Worm (Caenorhabditis elegans): ENCODE measurements around the gene Y116A8B.1.
A peak's percentile ranks its signal among the peaks of the same experiment; 100 is the strongest.

Y116A8B.1 gene

ce11 chrIV:17215070-17215469, 1.1 kb upstream of the Y116A8B.1 start:
- TF ChIP-seq nhr-237 (tag; optimal IDR thresholded peaks at IDR 0.05) (no peak), nhr-12 (tag; optimal IDR thresholded peaks at IDR 0.05) (no peak), unc-62 (GFP tag; optimal IDR thresholded peaks at IDR 0.05) (no peak), nhr-76 (tag; optimal IDR thresholded peaks at IDR 0.05) (no peak), zip-8 (tag; optimal IDR thresholded peaks at IDR 0.05) (no peak), bed-3 (GFP tag; optimal IDR thresholded peaks at IDR 0.05) (no peak), lin-32 (GFP tag; optimal IDR thresholded peaks at IDR 0.05) (peak; percentile 86), nhr-2 (tag; optimal IDR thresholded peaks at IDR 0.05) (no peak), ceh-83 (GFP tag; optimal IDR thresholded peaks at IDR 0.05) (no peak), snpc-4 (tag; optimal IDR thresholded peaks at IDR 0.05) (no peak), cnd-1 (tag; optimal IDR thresholded peaks at IDR 0.05) (peak; percentile 79), pha-4 (tag; optimal IDR thresholded peaks at IDR 0.05) (no peak), unc-120 (tag; optimal IDR thresholded peaks at IDR 0.05; ENCODE audit: poor library complexity, severe bottlenecking) (peak; percentile 93), hlh-1 (tag; optimal IDR thresholded peaks at IDR 0.05) (peak; percentile 78), lsy-2 (tag; optimal IDR thresholded peaks at IDR 0.05) (no peak)

DNA sequence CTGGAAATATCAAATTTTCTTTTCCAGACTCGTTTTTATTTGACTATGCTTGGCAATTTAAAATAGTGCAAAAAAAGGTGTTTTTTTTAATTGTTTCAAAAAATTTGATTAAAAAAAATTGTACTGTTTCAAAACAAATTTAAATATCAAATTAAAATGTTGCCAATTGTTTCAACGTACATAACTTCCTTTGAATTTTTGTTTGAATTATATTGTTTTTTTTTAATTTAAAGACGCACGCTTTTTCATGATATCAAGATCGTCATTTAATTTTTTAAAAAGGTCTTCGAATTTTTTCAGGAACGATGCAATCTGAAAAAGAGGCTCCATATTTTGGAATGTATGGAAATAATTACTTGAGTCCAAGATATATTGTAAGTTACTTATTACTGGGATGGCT, 7.3 kb downstream of the Y116A8B.1 start, which contains the start of gene Y116A8B.4:
Gene Y116A8B.4 (plus strand): TSS at position 301 of the 400 bp plus-strand sequence.
- TF ChIP-seq nhr-2 (tag; optimal IDR thresholded peaks at IDR 0.05) (no peak), unc-39 (tag; optimal IDR thresholded peaks at IDR 0.05) (no peak), ces-1 (GFP tag; optimal IDR thresholded peaks at IDR 0.05) (no peak), hlh-1 (tag; optimal IDR thresholded peaks at IDR 0.05) (no peak), pha-4 (tag; optimal IDR thresholded peaks at IDR 0.05) (no peak), bed-3 (GFP tag; optimal IDR thresholded peaks at IDR 0.05) (no peak), snpc-4 (tag; optimal IDR thresholded peaks at IDR 0.05) (no peak), M03D4.4 (tag; optimal IDR thresholded peaks at IDR 0.05) (no peak), nhr-28 (tag; optimal IDR thresholded peaks at IDR 0.05) (no peak), sem-2 (GFP tag; optimal IDR thresholded peaks at IDR 0.05) (no peak), unc-62 (GFP tag; optimal IDR thresholded peaks at IDR 0.05) (no peak), nhr-76 (tag; optimal IDR thresholded peaks at IDR 0.05) (no peak), ceh-43 (GFP tag; optimal IDR thresholded peaks at IDR 0.05) (no peak), lin-32 (GFP tag; optimal IDR thresholded peaks at IDR 0.05) (no peak), zip-8 (tag; optimal IDR thresholded peaks at IDR 0.05) (no peak), mep-1 (tag; optimal IDR thresholded peaks at IDR 0.05) (no peak), sptf-1 (tag; optimal IDR thresholded peaks at IDR 0.05) (no peak), ham-2 (GFP tag; optimal IDR thresholded peaks at IDR 0.05) (no peak), ztf-11 (tag; optimal IDR thresholded peaks at IDR 0.05) (no peak), cnd-1 (tag; optimal IDR thresholded peaks at IDR 0.05) (no peak)

DNA sequence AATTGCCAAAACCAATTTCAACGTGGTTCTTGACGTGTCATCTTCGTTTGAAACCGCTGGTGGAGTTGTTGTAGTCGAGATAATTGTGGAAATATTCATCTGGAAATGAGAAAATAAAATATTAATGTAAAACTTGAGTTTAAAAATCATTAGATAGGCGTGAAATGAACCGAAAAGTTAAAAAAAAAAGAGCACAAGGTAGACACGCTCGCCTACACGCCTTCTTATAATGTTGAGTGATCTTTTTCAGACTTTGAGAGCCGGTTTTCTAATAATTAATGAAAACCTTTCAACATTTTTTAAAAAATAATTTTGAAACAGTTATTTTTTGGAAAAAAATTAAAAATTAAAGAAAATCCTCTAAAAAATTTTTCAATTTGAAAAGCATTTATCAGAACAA, 14.8 kb downstream of the Y116A8B.1 start, which contains the start of gene npr-32:
Gene npr-32 (minus strand): TSS at position 101 of the 400 bp plus-strand sequence.
- TF ChIP-seq ces-1 (GFP tag; optimal IDR thresholded peaks at IDR 0.05): no peak
- no peak for TF ChIP-seq tbx-8 (GFP tag; optimal IDR thresholded peaks at IDR 0.05)
- TF ChIP-seq elt-3 (tag; optimal IDR thresholded peaks at IDR 0.05): no peak
- TF ChIP-seq ceh-83 (GFP tag; optimal IDR thresholded peaks at IDR 0.05): no peak
- no peak for TF ChIP-seq mep-1 (tag; optimal IDR thresholded peaks at IDR 0.05)
- no peak for TF ChIP-seq cnd-1 (tag; optimal IDR thresholded peaks at IDR 0.05)
- TF ChIP-seq lsy-2 (tag; optimal IDR thresholded peaks at IDR 0.05): no peak
- no peak for TF ChIP-seq mls-2 (tag; optimal IDR thresholded peaks at IDR 0.05)
- TF ChIP-seq sem-2 (GFP tag; optimal IDR thresholded peaks at IDR 0.05): no peak
- no peak for TF ChIP-seq lin-32 (GFP tag; optimal IDR thresholded peaks at IDR 0.05)
- TF ChIP-seq unc-120 (tag; optimal IDR thresholded peaks at IDR 0.05; ENCODE audit: poor library complexity, severe bottlenecking): no peak
- no peak for TF ChIP-seq zip-8 (tag; optimal IDR thresholded peaks at IDR 0.05)
- no peak for TF ChIP-seq ceh-39 (tag; optimal IDR thresholded peaks at IDR 0.05)
- no peak for TF ChIP-seq M03D4.4 (tag; optimal IDR thresholded peaks at IDR 0.05)
- TF ChIP-seq elt-1 (tag; optimal IDR thresholded peaks at IDR 0.05; ENCODE audit: borderline replicate concordance, insufficient read depth): no peak

DNA sequence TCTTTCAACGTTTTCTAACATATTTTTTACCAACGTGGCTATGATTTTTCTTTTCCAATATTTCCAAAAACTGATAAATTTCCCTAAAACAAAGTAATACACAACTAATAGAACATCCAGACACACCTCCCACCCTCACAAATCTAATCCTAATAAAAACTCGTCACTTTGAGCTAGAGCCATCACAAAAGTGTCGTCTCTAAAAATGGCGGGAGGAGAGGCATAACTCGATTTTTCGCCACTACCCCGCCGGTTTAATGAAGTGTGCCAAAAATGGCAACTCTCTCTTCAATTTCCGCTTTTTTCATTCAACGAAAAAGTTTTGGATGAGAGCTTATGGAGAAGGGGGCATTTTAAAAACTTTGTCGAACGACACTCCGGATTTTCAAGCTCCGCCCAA, 16.8 kb downstream of the Y116A8B.1 start:
- TF ChIP-seq ces-1 (GFP tag; optimal IDR thresholded peaks at IDR 0.05) (peak; percentile 77), M03D4.4 (tag; optimal IDR thresholded peaks at IDR 0.05) (no peak)

- TF ChIP-seq ces-1 (GFP tag; optimal IDR thresholded peaks at IDR 0.05): peak; percentile 91
- no peak for TF ChIP-seq flh-1 (GFP tag; optimal IDR thresholded peaks at IDR 0.05)
- TF ChIP-seq drap-1 (GFP tag; optimal IDR thresholded peaks at IDR 0.05): no peak
- no peak for TF ChIP-seq mep-1 (tag; optimal IDR thresholded peaks at IDR 0.05)
- no peak for TF ChIP-seq sptf-1 (tag; optimal IDR thresholded peaks at IDR 0.05)
These were observed 17.3 kb downstream of the Y116A8B.1 start for ce11 chrIV:17233494-17233893.
